Fruit fly (Drosophila melanogaster): ENCODE data around the gene CG1824.
A peak's percentile ranks its signal among the peaks of the same experiment; 100 is the strongest.

Gene CG1824

dm6 chrX:12631317-12632156, 36.1 kb upstream of the CG1824 start, which contains the start of gene Tomosyn:
Tomosyn (plus strand) TSS chrX:12631605.
- TF ChIP-seq brk (GFP tag; optimal IDR thresholded peaks at IDR 0.05), result no peak
- no peak for TF ChIP-seq tai (GFP tag; optimal IDR thresholded peaks at IDR 0.05)
- no peak for TF ChIP-seq jim (GFP tag; optimal IDR thresholded peaks at IDR 0.05)
- TF ChIP-seq rgr (GFP tag; optimal IDR thresholded peaks at IDR 0.05), result no peak
- peak; percentile 35 for TF ChIP-seq Hnf4 (GFP tag; optimal IDR thresholded peaks at IDR 0.05)
- peak; percentile 55 for TF ChIP-seq h (GFP tag; optimal IDR thresholded peaks at IDR 0.05)
- TF ChIP-seq dmrt93B (GFP tag; optimal IDR thresholded peaks at IDR 0.05), result no peak
- TF ChIP-seq pan (optimal IDR thresholded peaks at IDR 0.05), result no peak
- no peak for TF ChIP-seq lola (GFP tag; optimal IDR thresholded peaks at IDR 0.05)
- peak; percentile 32 for TF ChIP-seq br (GFP tag; optimal IDR thresholded peaks at IDR 0.05)
- TF ChIP-seq Jra (GFP tag; optimal IDR thresholded peaks at IDR 0.05), result no peak
- TF ChIP-seq OdsH (GFP tag; optimal IDR thresholded peaks at IDR 0.05), result no peak
- TF ChIP-seq usp (GFP tag; optimal IDR thresholded peaks at IDR 0.05), result no peak
- peak; percentile 1 for TF ChIP-seq sv (GFP tag; optimal IDR thresholded peaks at IDR 0.05)
- no peak for TF ChIP-seq Abd-B (GFP tag; optimal IDR thresholded peaks at IDR 0.05)
- no peak for TF ChIP-seq Myc (optimal IDR thresholded peaks at IDR 0.05)
- TF ChIP-seq fru (GFP tag; optimal IDR thresholded peaks at IDR 0.05), result peak; percentile 54
- TF ChIP-seq Dfd (GFP tag; optimal IDR thresholded peaks at IDR 0.05), result no peak
- no peak for TF ChIP-seq dl (GFP tag; optimal IDR thresholded peaks at IDR 0.05; ENCODE audit: insufficient read depth in 1 of 2, partially characterized antibody in 2 of 2)
- no peak for TF ChIP-seq dsf (GFP tag; optimal IDR thresholded peaks at IDR 0.05; ENCODE audit: borderline replicate concordance)
- TF ChIP-seq psq (GFP tag; optimal IDR thresholded peaks at IDR 0.05), result no peak
- no peak for TF ChIP-seq sage (GFP tag; optimal IDR thresholded peaks at IDR 0.05)
- peak; percentile 21 for TF ChIP-seq ey (GFP tag; optimal IDR thresholded peaks at IDR 0.05)
- TF ChIP-seq Rel (GFP tag; optimal IDR thresholded peaks at IDR 0.05), result no peak
- TF ChIP-seq Rel (tag; optimal IDR thresholded peaks at IDR 0.05), result peak; percentile 98
- no peak for TF ChIP-seq Vsx2 (GFP tag; optimal IDR thresholded peaks at IDR 0.05; ENCODE audit: partially characterized antibody)
- TF ChIP-seq CG9705 (GFP tag; optimal IDR thresholded peaks at IDR 0.05), result no peak
- peak; percentile 42 for TF ChIP-seq Sp1 (GFP tag; optimal IDR thresholded peaks at IDR 0.05)
- peak; percentile 24 for TF ChIP-seq woc (GFP tag; optimal IDR thresholded peaks at IDR 0.05)
- no peak for TF ChIP-seq CrebA (GFP tag; optimal IDR thresholded peaks at IDR 0.05; ENCODE audit: borderline replicate concordance)
- no peak for TF ChIP-seq Hr78 (GFP tag; optimal IDR thresholded peaks at IDR 0.05)
- TF ChIP-seq Hr83 (GFP tag; optimal IDR thresholded peaks at IDR 0.05; ENCODE audit: poor library complexity, severe bottlenecking), result no peak
- TF ChIP-seq Dif (GFP tag; optimal IDR thresholded peaks at IDR 0.05; ENCODE audit: partially characterized antibody), result no peak
- no peak for TF ChIP-seq Mio (GFP tag; optimal IDR thresholded peaks at IDR 0.05)
- TF ChIP-seq N (GFP tag; optimal IDR thresholded peaks at IDR 0.05), result no peak
- TF ChIP-seq HLH106 (tag; optimal IDR thresholded peaks at IDR 0.05), result peak; percentile 32
- TF ChIP-seq foxo (GFP tag; optimal IDR thresholded peaks at IDR 0.05), result peak in 1 of 2 experiments; percentile 42
- no peak for TF ChIP-seq GATAd (GFP tag; optimal IDR thresholded peaks at IDR 0.05)
- TF ChIP-seq CG32264 (GFP tag; optimal IDR thresholded peaks at IDR 0.05), result no peak

dm6 chrX:12629564-12629963, 34.1 kb upstream of the CG1824 start, which contains the start of the genes Aven and CG2540:
Aven (minus strand) TSS chrX:12629640.
CG2540 (plus strand) TSS chrX:12629878.
- TF ChIP-seq sv (GFP tag; optimal IDR thresholded peaks at IDR 0.05) (peak; percentile 37), brk (GFP tag; optimal IDR thresholded peaks at IDR 0.05) (no peak), rgr (GFP tag; optimal IDR thresholded peaks at IDR 0.05) (peak; percentile 75), CG32264 (GFP tag; optimal IDR thresholded peaks at IDR 0.05) (no peak), Abd-B (GFP tag; optimal IDR thresholded peaks at IDR 0.05) (no peak), tai (GFP tag; optimal IDR thresholded peaks at IDR 0.05) (no peak), pan (optimal IDR thresholded peaks at IDR 0.05) (no peak), Myc (optimal IDR thresholded peaks at IDR 0.05) (no peak), woc (GFP tag; optimal IDR thresholded peaks at IDR 0.05) (peak; percentile 54), dsf (GFP tag; optimal IDR thresholded peaks at IDR 0.05; ENCODE audit: borderline replicate concordance) (no peak), ey (GFP tag; optimal IDR thresholded peaks at IDR 0.05) (peak; percentile 19), Dfd (GFP tag; optimal IDR thresholded peaks at IDR 0.05) (no peak), CrebA (GFP tag; optimal IDR thresholded peaks at IDR 0.05; ENCODE audit: borderline replicate concordance) (no peak), dl (GFP tag; optimal IDR thresholded peaks at IDR 0.05; ENCODE audit: insufficient read depth in 1 of 2, partially characterized antibody in 2 of 2) (no peak), Hr78 (GFP tag; optimal IDR thresholded peaks at IDR 0.05) (no peak), HLH106 (tag; optimal IDR thresholded peaks at IDR 0.05) (peak; percentile 89), GATAd (GFP tag; optimal IDR thresholded peaks at IDR 0.05) (no peak), dmrt93B (GFP tag; optimal IDR thresholded peaks at IDR 0.05) (peak; percentile 53), foxo (GFP tag; optimal IDR thresholded peaks at IDR 0.05) (peak in 1 of 2 experiments; percentile 82), Rel (GFP tag; optimal IDR thresholded peaks at IDR 0.05) (no peak), Rel (tag; optimal IDR thresholded peaks at IDR 0.05) (peak; percentile 79), usp (GFP tag; optimal IDR thresholded peaks at IDR 0.05) (no peak), Sp1 (GFP tag; optimal IDR thresholded peaks at IDR 0.05) (peak; percentile 88), Dif (GFP tag; optimal IDR thresholded peaks at IDR 0.05; ENCODE audit: partially characterized antibody) (no peak), N (GFP tag; optimal IDR thresholded peaks at IDR 0.05) (no peak), h (GFP tag; optimal IDR thresholded peaks at IDR 0.05) (peak; percentile 59), Hnf4 (GFP tag; optimal IDR thresholded peaks at IDR 0.05) (peak; percentile 39), br (GFP tag; optimal IDR thresholded peaks at IDR 0.05) (peak; percentile 43), OdsH (GFP tag; optimal IDR thresholded peaks at IDR 0.05) (peak; percentile 71), fru (GFP tag; optimal IDR thresholded peaks at IDR 0.05) (peak; percentile 65), Vsx2 (GFP tag; optimal IDR thresholded peaks at IDR 0.05; ENCODE audit: partially characterized antibody) (no peak), CG9705 (GFP tag; optimal IDR thresholded peaks at IDR 0.05) (peak; percentile 80), sage (GFP tag; optimal IDR thresholded peaks at IDR 0.05) (peak; percentile 69), Mio (GFP tag; optimal IDR thresholded peaks at IDR 0.05) (no peak), jim (GFP tag; optimal IDR thresholded peaks at IDR 0.05) (no peak), lola (GFP tag; optimal IDR thresholded peaks at IDR 0.05) (no peak), Jra (GFP tag; optimal IDR thresholded peaks at IDR 0.05) (no peak), psq (GFP tag; optimal IDR thresholded peaks at IDR 0.05) (peak; percentile 70), Hr83 (GFP tag; optimal IDR thresholded peaks at IDR 0.05; ENCODE audit: poor library complexity, severe bottlenecking) (no peak)

Measured in whole organism, wandering third instar larva.